Fruit fly (Drosophila melanogaster): ENCODE results near the gene CG15167.
A peak's percentile ranks its signal among the peaks of the same experiment; 100 is the strongest.

Gene CG15167

dm6 chr2L:18789773-18790385, 49.7 kb downstream of the CG15167 start (continued):
- TF ChIP-seq tup (GFP tag; optimal IDR thresholded peaks at IDR 0.05): no peak
- no peak for TF ChIP-seq CG13287 (GFP tag; IDR thresholded peaks at IDR 0.05; ENCODE audit: partially characterized antibody)
- TF ChIP-seq cwo (GFP tag; optimal IDR thresholded peaks at IDR 0.05): peak; percentile 67
- TF ChIP-seq pzg (GFP tag; optimal IDR thresholded peaks at IDR 0.05): no peak
- no peak for TF ChIP-seq ttk (GFP tag; IDR thresholded peaks at IDR 0.05)
- TF ChIP-seq exex (tag; optimal IDR thresholded peaks at IDR 0.05): peak; percentile 97
- TF ChIP-seq CG2202 (tag; optimal IDR thresholded peaks at IDR 0.05): peak; percentile 8
- peak; percentile 83 for TF ChIP-seq CG34376 (GFP tag; optimal IDR thresholded peaks at IDR 0.05)
- TF ChIP-seq ci (GFP tag; IDR thresholded peaks at IDR 0.05): no peak
- TF ChIP-seq fru (optimal IDR thresholded peaks at IDR 0.05): no peak
